Fruit fly (Drosophila melanogaster) whole organism, embryonic: Measurements from ENCODE around the gene CG31988.

Experiments
- Awh ChIP-seq: fragments of 200-800 bp; sonication (Bioruptor generic); IDR thresholded peaks from 2 replicates; pipeline ENCODE4, ENCODE4 v1.3.6; 2022; ENCODE audit warnings: missing biosample characterization, missing genetic modification characterization
- Bteb2 ChIP-seq: fragments of 200-800 bp; sonication (Bioruptor generic); optimal IDR thresholded peaks from 2 replicates; lab custom pipeline; 2016; ENCODE audit warnings: missing biosample characterization, missing genetic modification characterization
- CG13123 ChIP-seq: fragments of 200-800 bp; sonication (Bioruptor generic); optimal IDR thresholded peaks from 2 replicates; lab custom pipeline; 2016; ENCODE audit warnings: missing biosample characterization, missing genetic modification characterization
- CG13624 ChIP-seq: fragments of 200-800 bp; sonication (Bioruptor generic); optimal IDR thresholded peaks from 2 replicates; lab custom pipeline; 2016; ENCODE audit warnings: missing biosample characterization, missing genetic modification characterization
- CG13894 ChIP-seq: fragments of 200-800 bp; sonication (Bioruptor generic); optimal IDR thresholded peaks from 3 replicates; lab custom pipeline; 2018; ENCODE audit warnings: missing biosample characterization, mild to moderate bottlenecking, missing genetic modification characterization, moderate library complexity
- CG14860 ChIP-seq: fragments of 200-800 bp; sonication (Bioruptor generic); IDR thresholded peaks from 3 replicates; pipeline ENCODE4 v1.3.6; 2022; ENCODE audit warnings: missing biosample characterization, missing genetic modification characterization; ENCODE audit not compliant: partially characterized antibody
- CG15011 ChIP-seq: fragments of 200-800 bp; sonication (Bioruptor generic); optimal IDR thresholded peaks from 3 replicates; lab custom pipeline; 2018; ENCODE audit warnings: missing biosample characterization, mild to moderate bottlenecking, missing genetic modification characterization
- CG15514 ChIP-seq: fragments of 200-800 bp; sonication (Bioruptor generic); optimal IDR thresholded peaks from 3 replicates; lab custom pipeline; 2017; ENCODE audit warnings: missing biosample characterization, missing genetic modification characterization, mild to moderate bottlenecking, moderate library complexity, missing genetic modification reagents
- CG17186 ChIP-seq: fragments of 200-800 bp; sonication (Bioruptor generic); optimal IDR thresholded peaks from 3 replicates; lab custom pipeline; 2017; ENCODE audit warnings: missing biosample characterization, missing genetic modification reagents, missing genetic modification characterization
- CG30431 ChIP-seq: fragments of 200-800 bp; sonication (Bioruptor generic); optimal IDR thresholded peaks from 2 replicates; lab custom pipeline; 2017; ENCODE audit warnings: missing biosample characterization, missing genetic modification characterization
- CG4707 ChIP-seq: fragments of 200-800 bp; sonication (Bioruptor generic); optimal IDR thresholded peaks from 2 replicates; lab custom pipeline; 2018; ENCODE audit warnings: missing biosample characterization, mild to moderate bottlenecking, missing genetic modification characterization, moderate library complexity
- CG4820 ChIP-seq: fragments of 200-800 bp; sonication (Bioruptor generic); optimal IDR thresholded peaks from 3 replicates; lab custom pipeline; 2016; ENCODE audit warnings: missing biosample characterization, missing genetic modification characterization
- CG6689 ChIP-seq: fragments of 200-800 bp; sonication (Bioruptor generic); IDR thresholded peaks from 2 replicates; pipeline ENCODE4 v1.3.6; 2022; ENCODE audit warnings: missing biosample characterization, missing genetic modification characterization
- CG6813 ChIP-seq: fragments of 200-800 bp; sonication (Bioruptor generic); optimal IDR thresholded peaks from 2 replicates; lab custom pipeline; 2017; ENCODE audit warnings: missing biosample characterization, missing genetic modification characterization, mild to moderate bottlenecking, moderate library complexity, missing genetic modification reagents
- CG8359 ChIP-seq: fragments of 200-800 bp; sonication (Bioruptor generic); optimal IDR thresholded peaks from 2 replicates; lab custom pipeline; 2017; ENCODE audit warnings: missing biosample characterization, mild to moderate bottlenecking, missing genetic modification characterization, borderline replicate concordance
- CG9437 ChIP-seq: fragments of 200-800 bp; sonication (Bioruptor generic); optimal IDR thresholded peaks from 2 replicates; lab custom pipeline; 2018; ENCODE audit warnings: missing biosample characterization, mild to moderate bottlenecking, missing genetic modification characterization
- CG9876 ChIP-seq: fragments of 200-800 bp; sonication (Bioruptor generic); optimal IDR thresholded peaks from 2 replicates; lab custom pipeline; 2016; ENCODE audit warnings: missing biosample characterization, missing genetic modification characterization
- Chrac-16 ChIP-seq: fragments of 200-800 bp; sonication (Bioruptor generic); optimal IDR thresholded peaks from 3 replicates; lab custom pipeline; 2016; ENCODE audit warnings: missing biosample characterization, missing genetic modification characterization
- CoRest ChIP-seq: fragments of 200-800 bp; sonication (Bioruptor generic); optimal IDR thresholded peaks from 3 replicates; lab custom pipeline; 2018; ENCODE audit warnings: missing biosample characterization, mild to moderate bottlenecking, missing genetic modification characterization, moderate library complexity
- D19A ChIP-seq: fragments of 200-800 bp; optimal IDR thresholded peaks from 3 replicates; lab custom pipeline; 2019; ENCODE audit warnings: missing biosample characterization, mild to moderate bottlenecking, missing genetic modification characterization, moderate library complexity
- Dbx ChIP-seq: fragments of 200-800 bp; sonication (Bioruptor generic); IDR thresholded peaks from 3 replicates; pipeline ENCODE4 v1.3.6; 2022; ENCODE audit warnings: missing biosample characterization, missing genetic modification characterization
- Deaf1 ChIP-seq: fragments of 200-800 bp; optimal IDR thresholded peaks from 3 replicates; lab custom pipeline; 2019; ENCODE audit warnings: missing biosample characterization, mild to moderate bottlenecking, missing genetic modification characterization, moderate library complexity
- Dip2 ChIP-seq: fragments of 200-800 bp; sonication (Bioruptor generic); IDR thresholded peaks from 2 replicates; pipeline ENCODE4 v1.3.6; 2022; ENCODE audit warnings: missing biosample characterization, missing genetic modification characterization
- E2f1 ChIP-seq: fragments of 200-800 bp; sonication (Bioruptor generic); IDR thresholded peaks from 2 replicates; pipeline ENCODE4 v1.3.6; 2022; ENCODE audit warnings: missing biosample characterization, missing genetic modification characterization
- Elba2 ChIP-seq: fragments of 200-800 bp; sonication (Bioruptor generic); optimal IDR thresholded peaks from 3 replicates; lab custom pipeline; 2016; ENCODE audit warnings: missing biosample characterization, missing genetic modification characterization
- Ets97D ChIP-seq: fragments of 200-800 bp; sonication (Bioruptor generic); optimal IDR thresholded peaks from 3 replicates; lab custom pipeline; 2016; ENCODE audit warnings: missing biosample characterization, missing genetic modification characterization
- HLHmδ ChIP-seq: fragments of 200-800 bp; sonication (Bioruptor generic); optimal IDR thresholded peaks from 2 replicates; lab custom pipeline; 2018; ENCODE audit warnings: missing biosample characterization, mild to moderate bottlenecking, missing genetic modification characterization, moderate library complexity
- Hr78 ChIP-seq, 2 experiments: fragments of 200-800 bp in 1 of 2; fragments of >200 bp in 1 of 2; sonication (Bioruptor generic) in 1 of 2; optimal IDR thresholded peaks; 2 replicates each; lab custom pipeline; 2017 to 2019; ENCODE audit warnings: missing biosample characterization in 2 of 2, missing genetic modification characterization in 2 of 2, mild to moderate bottlenecking in 1 of 2, moderate library complexity in 1 of 2
- Nf-YC ChIP-seq: fragments of 200-800 bp; optimal IDR thresholded peaks from 3 replicates; lab custom pipeline; 2019; ENCODE audit warnings: missing biosample characterization, mild to moderate bottlenecking, missing genetic modification characterization, moderate library complexity
- Ptx1 ChIP-seq: fragments of 200-800 bp; sonication (Bioruptor generic); IDR thresholded peaks from 2 replicates; pipeline ENCODE4 v1.3.6; 2022; ENCODE audit warnings: missing biosample characterization, missing genetic modification characterization
- Sox102F ChIP-seq: fragments of 200-800 bp; sonication (Bioruptor generic); optimal IDR thresholded peaks from 2 replicates; lab custom pipeline; 2018; ENCODE audit warnings: missing biosample characterization, mild to moderate bottlenecking, missing genetic modification characterization, moderate library complexity
- Ssrp ChIP-seq: fragments of 200-800 bp; sonication (Bioruptor generic); optimal IDR thresholded peaks from 2 replicates; lab custom pipeline; 2018; ENCODE audit warnings: missing biosample characterization, mild to moderate bottlenecking, missing genetic modification characterization, moderate library complexity
- amos ChIP-seq: fragments of 200-800 bp; sonication (Bioruptor generic); IDR thresholded peaks from 2 replicates; pipeline ENCODE4 v1.3.6; 2022; ENCODE audit warnings: missing biosample characterization, missing genetic modification characterization; ENCODE audit not compliant: partially characterized antibody
- br ChIP-seq: fragments of >200 bp; optimal IDR thresholded peaks from 2 replicates; lab custom pipeline; 2017
- cas ChIP-seq: fragments of 200-800 bp; sonication (Bioruptor generic); IDR thresholded peaks from 2 replicates; pipeline ENCODE4 v1.3.6; 2022; ENCODE audit warnings: missing biosample characterization, missing genetic modification characterization
- dimm ChIP-seq: fragments of 200-800 bp; sonication (Bioruptor generic); IDR thresholded peaks from 2 replicates; pipeline ENCODE4 v1.3.6; 2022; ENCODE audit warnings: missing biosample characterization, missing genetic modification characterization
- emc ChIP-seq: fragments of 200-800 bp; sonication (Bioruptor generic); optimal IDR thresholded peaks from 2 replicates; lab custom pipeline; 2016; ENCODE audit warnings: missing biosample characterization, missing genetic modification characterization
- eve ChIP-seq, 2 experiments: fragments of >200 bp; optimal IDR thresholded peaks; 2 replicates each; lab custom pipeline; 2017; ENCODE audit warnings: missing biosample characterization in 2 of 2, missing genetic modification characterization in 2 of 2
- ftz-f1 ChIP-seq: fragments of 200-800 bp; sonication (Bioruptor generic); optimal IDR thresholded peaks from 2 replicates; lab custom pipeline; 2016; ENCODE audit warnings: missing biosample characterization, missing genetic modification characterization
- gsb ChIP-seq: fragments of 200-800 bp; sonication (Bioruptor generic); IDR thresholded peaks from 2 replicates; pipeline ENCODE4 v1.3.6; 2022; ENCODE audit warnings: missing biosample characterization, missing genetic modification characterization
- gt ChIP-seq: fragments of 200-800 bp; sonication (Bioruptor generic); IDR thresholded peaks from 2 replicates; pipeline ENCODE4 v1.3.6; 2022; ENCODE audit warnings: missing biosample characterization, missing genetic modification characterization
- lov ChIP-seq, 2 experiments: fragments of 200-800 bp in 1 of 2; fragments of >200 bp in 1 of 2; sonication (Bioruptor generic) in 1 of 2; IDR thresholded peaks in 1 of 2; optimal IDR thresholded peaks in 1 of 2; 2 replicates in 1 of 2; 3 replicates in 1 of 2; pipeline versions ENCODE4 v1.3.6 to Lab custom; 2017 to 2022; ENCODE audit warnings: missing biosample characterization in 1 of 2, missing genetic modification characterization in 1 of 2
- oc ChIP-seq: fragments of 200-800 bp; sonication (Bioruptor generic); optimal IDR thresholded peaks from 2 replicates; lab custom pipeline; 2018; ENCODE audit warnings: missing biosample characterization, mild to moderate bottlenecking, missing genetic modification characterization, moderate library complexity
- pho ChIP-seq: fragments of 200-800 bp; sonication (Bioruptor generic); optimal IDR thresholded peaks from 2 replicates; lab custom pipeline; 2016; ENCODE audit warnings: missing biosample characterization, missing genetic modification characterization
- row ChIP-seq: fragments of 200-800 bp; sonication (Bioruptor generic); IDR thresholded peaks from 3 replicates; pipeline ENCODE4 v1.3.6; 2022; ENCODE audit warnings: missing biosample characterization, missing genetic modification characterization
- slp2 ChIP-seq: fragments of 200-800 bp; sonication (Bioruptor generic); optimal IDR thresholded peaks from 2 replicates; lab custom pipeline; 2016; ENCODE audit warnings: missing biosample characterization, missing genetic modification characterization
- ssp ChIP-seq: fragments of 200-800 bp; sonication (Bioruptor generic); IDR thresholded peaks from 2 replicates; pipeline ENCODE4 v1.3.6; 2022; ENCODE audit warnings: missing biosample characterization, missing genetic modification characterization
- tap ChIP-seq: fragments of 200-800 bp; optimal IDR thresholded peaks from 3 replicates; lab custom pipeline; 2019; ENCODE audit warnings: missing biosample characterization, mild to moderate bottlenecking, missing genetic modification characterization, moderate library complexity
- tll ChIP-seq, 2 experiments: fragments of 200-800 bp in 1 of 2; fragments of >200 bp in 1 of 2; sonication (Bioruptor generic) in 1 of 2; optimal IDR thresholded peaks; 2 replicates each; lab custom pipeline; 2017 to 2019; ENCODE audit warnings: missing biosample characterization in 2 of 2, missing genetic modification characterization in 2 of 2, mild to moderate bottlenecking in 1 of 2, moderate library complexity in 1 of 2
- tup ChIP-seq: fragments of 200-800 bp; sonication (Bioruptor generic); optimal IDR thresholded peaks from 2 replicates; lab custom pipeline; 2016; ENCODE audit warnings: missing biosample characterization, mild to moderate bottlenecking, missing genetic modification characterization, moderate library complexity
- usp ChIP-seq: fragments of >200 bp; optimal IDR thresholded peaks from 2 replicates; lab custom pipeline; 2017; ENCODE audit warnings: missing biosample characterization, missing genetic modification characterization
- z ChIP-seq: fragments of 200-800 bp; sonication (Bioruptor generic); IDR thresholded peaks from 3 replicates; pipeline ENCODE4 v1.3.6; 2022; ENCODE audit warnings: missing biosample characterization, missing genetic modification characterization

CG31988 gene

DNA sequence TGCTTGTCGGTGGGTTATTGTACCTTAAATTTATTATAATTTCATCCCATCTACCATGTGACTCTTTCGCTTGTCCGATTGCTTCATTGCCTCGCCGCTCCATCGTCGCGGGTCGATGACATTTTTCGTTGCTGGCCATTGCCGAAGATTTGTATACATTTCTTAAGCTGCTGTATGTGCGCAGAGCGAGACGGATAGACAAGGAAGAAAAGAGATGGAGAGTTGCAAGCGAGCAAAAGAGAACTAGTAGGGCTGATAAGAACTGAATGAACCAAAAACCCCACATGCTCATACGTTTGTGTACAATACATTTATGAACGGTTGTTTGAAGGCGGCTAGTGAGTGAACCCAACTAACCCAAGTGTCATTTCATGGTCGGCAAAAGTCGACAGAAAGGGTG is 49.1 kb upstream of the CG31988 start (continued):
- TF ChIP-seq Hr78 (GFP tag; optimal IDR thresholded peaks at IDR 0.05; lab: Kevin White, UChicago) (peak in 1 of 2 experiments; percentile 31), row (GFP tag; lab: Robert Waterston, UW) (no peak), CG4707 (GFP tag; lab: Kevin White, UChicago) (no peak), CG13624 (GFP tag; lab: Kevin White, UChicago) (no peak), CG8359 (GFP tag; lab: Kevin White, UChicago) (no peak), CG17186 (GFP tag; lab: Kevin White, UChicago) (no peak), CG9876 (GFP tag; lab: Kevin White, UChicago) (no peak), cas (GFP tag; lab: Robert Waterston, UW) (no peak), Sox102F (no peak), tap (tag; lab: Kevin White, UChicago) (no peak), lov (optimal IDR thresholded peaks at IDR 0.05; lab: Kevin White, UChicago) (no peak), lov (GFP tag; IDR thresholded peaks at IDR 0.05; lab: Robert Waterston, UW) (no peak), CG4820 (GFP tag; lab: Kevin White, UChicago) (no peak), Dip2 (no peak), CG13894 (tag; lab: Kevin White, UChicago) (peak; percentile 48), CG15514 (GFP tag; lab: Kevin White, UChicago) (peak; percentile 94), CG13123 (no peak), z (GFP tag; lab: Robert Waterston, UW) (no peak), Bteb2 (GFP tag; lab: Kevin White, UChicago) (no peak), br (no peak), CG9437 (GFP tag; lab: Kevin White, UChicago) (no peak), tll (GFP tag; optimal IDR thresholded peaks at IDR 0.05; lab: Kevin White, UChicago) (no peak), pho (GFP tag; lab: Kevin White, UChicago) (no peak), D19A (tag; lab: Kevin White, UChicago) (no peak), oc (tag; lab: Kevin White, UChicago) (no peak), ftz-f1 (GFP tag; lab: Kevin White, UChicago) (peak; percentile 85), amos (no peak), usp (no peak), tup (GFP tag; lab: Kevin White, UChicago) (no peak), E2f1 (GFP tag; lab: Robert Waterston, UW) (no peak), Elba2 (GFP tag; lab: Kevin White, UChicago) (no peak), Deaf1 (peak; percentile 76), CG14860 (GFP tag; lab: Robert Waterston, UW) (no peak), CG6689 (GFP tag; lab: Robert Waterston, UW) (no peak), Chrac-16 (GFP tag; lab: Kevin White, UChicago) (no peak), emc (GFP tag; lab: Kevin White, UChicago) (no peak), Nf-YC (peak; percentile 38), CoRest (tag; lab: Kevin White, UChicago) (no peak), gt (GFP tag; lab: Robert Waterston, UW) (no peak), slp2 (no peak), ssp (GFP tag; lab: Robert Waterston, UW) (no peak), gsb (no peak), Ets97D (no peak), Ssrp (tag; lab: Kevin White, UChicago) (no peak), CG15011 (GFP tag; lab: Kevin White, UChicago) (no peak), eve (GFP tag; optimal IDR thresholded peaks at IDR 0.05; lab: Kevin White, UChicago) (no peak), Dbx (GFP tag; lab: Robert Waterston, UW) (no peak), Awh (GFP tag; lab: Robert Waterston, UW) (no peak), Ptx1 (GFP tag; lab: Robert Waterston, UW) (no peak), dimm (GFP tag; lab: Robert Waterston, UW) (no peak), HLHmδ (GFP tag; lab: Kevin White, UChicago) (no peak), CG6813 (GFP tag; lab: Kevin White, UChicago) (no peak), CG30431 (GFP tag; lab: Kevin White, UChicago) (no peak)
